Fruit fly (Drosophila melanogaster) whole organism, embryonic: ENCODE results near the gene CG4025.

ENCODE experiments used
- Asciz ChIP-seq: fragments of 200-800 bp; sonication (Bioruptor generic); optimal IDR thresholded peaks from 2 replicates; lab custom pipeline; 2017; ENCODE audit warnings: missing biosample characterization, mild to moderate bottlenecking, missing genetic modification characterization, missing genetic modification reagents
- CG11085 ChIP-seq: fragments of 200-800 bp; sonication (Bioruptor generic); IDR thresholded peaks from 2 replicates; pipeline ENCODE4 v1.3.6; 2022; ENCODE audit warnings: missing biosample characterization, missing genetic modification characterization
- CG11456 ChIP-seq: fragments of 200-800 bp; sonication (Bioruptor generic); IDR thresholded peaks from 3 replicates; pipeline ENCODE4 v1.3.6; 2022; ENCODE audit warnings: missing biosample characterization, missing genetic modification characterization
- CG11696 ChIP-seq: fragments of 200-800 bp; sonication (Bioruptor generic); IDR thresholded peaks from 2 replicates; pipeline ENCODE4 v1.3.6; 2022; ENCODE audit warnings: missing biosample characterization, missing genetic modification characterization
- CG12071 ChIP-seq: fragments of 200-800 bp; sonication (Bioruptor generic); optimal IDR thresholded peaks from 3 replicates; lab custom pipeline; 2018; ENCODE audit warnings: missing biosample characterization, mild to moderate bottlenecking, missing genetic modification characterization
- CG12155 ChIP-seq: fragments of 200-800 bp; sonication (Bioruptor generic); optimal IDR thresholded peaks from 3 replicates; lab custom pipeline; 2016; ENCODE audit warnings: missing biosample characterization, missing genetic modification characterization
- CG14050 ChIP-seq: fragments of 200-800 bp; sonication (Bioruptor generic); IDR thresholded peaks from 3 replicates; pipeline ENCODE4 v1.3.6; 2022; ENCODE audit warnings: missing biosample characterization, missing genetic modification characterization
- CG14441 ChIP-seq: fragments of 200-800 bp; sonication (Bioruptor generic); IDR thresholded peaks from 2 replicates; pipeline ENCODE4 v1.3.6; 2022; ENCODE audit warnings: missing biosample characterization, missing genetic modification characterization
- CG14710 ChIP-seq: fragments of 200-800 bp; sonication (Bioruptor generic); optimal IDR thresholded peaks from 3 replicates; lab custom pipeline; 2019; ENCODE audit warnings: missing biosample characterization, mild to moderate bottlenecking, missing genetic modification characterization, moderate library complexity
- CG1603 ChIP-seq: fragments of 200-800 bp; sonication (Bioruptor generic); optimal IDR thresholded peaks from 2 replicates; lab custom pipeline; 2019; ENCODE audit warnings: missing biosample characterization, mild to moderate bottlenecking, missing genetic modification characterization, moderate library complexity
- CG1647 ChIP-seq: fragments of 200-800 bp; sonication (Bioruptor generic); optimal IDR thresholded peaks from 3 replicates; lab custom pipeline; 2016; ENCODE audit warnings: missing biosample characterization, missing genetic modification characterization
- CG17328 ChIP-seq: fragments of 200-800 bp; sonication (Bioruptor generic); IDR thresholded peaks from 2 replicates; pipeline ENCODE4 v1.3.6; 2022; ENCODE audit warnings: missing biosample characterization, missing genetic modification characterization
- CG17568 ChIP-seq: fragments of 200-800 bp; sonication (Bioruptor generic); optimal IDR thresholded peaks from 2 replicates; lab custom pipeline; 2018; ENCODE audit warnings: missing biosample characterization, mild to moderate bottlenecking, missing genetic modification characterization, moderate library complexity
- CG7271 ChIP-seq: fragments of 200-800 bp; sonication (Bioruptor generic); optimal IDR thresholded peaks from 2 replicates; lab custom pipeline; 2018; ENCODE audit warnings: missing biosample characterization, mild to moderate bottlenecking, missing genetic modification characterization, moderate library complexity
- CG9727 ChIP-seq: fragments of 200-800 bp; sonication (Bioruptor generic); optimal IDR thresholded peaks from 3 replicates; lab custom pipeline; 2017; ENCODE audit warnings: missing biosample characterization, mild to moderate bottlenecking, missing genetic modification characterization
- Deaf1 ChIP-seq: fragments of 200-800 bp; optimal IDR thresholded peaks from 3 replicates; lab custom pipeline; 2019; ENCODE audit warnings: missing biosample characterization, mild to moderate bottlenecking, missing genetic modification characterization, moderate library complexity
- Dek ChIP-seq: fragments of 200-800 bp; sonication (Bioruptor generic); optimal IDR thresholded peaks from 3 replicates; lab custom pipeline; 2019; ENCODE audit warnings: missing biosample characterization, mild to moderate bottlenecking, missing genetic modification characterization, moderate library complexity
- Dp ChIP-seq: fragments of 200-800 bp; sonication (Bioruptor generic); optimal IDR thresholded peaks from 2 replicates; lab custom pipeline; 2018; ENCODE audit warnings: missing biosample characterization, mild to moderate bottlenecking, missing genetic modification characterization, moderate library complexity
- Dref ChIP-seq: fragments of 200-800 bp; sonication (Bioruptor generic); IDR thresholded peaks from 2 replicates; pipeline ENCODE4 v1.3.6; 2022; ENCODE audit warnings: missing biosample characterization, missing genetic modification characterization
- MESR4 ChIP-seq: fragments of 200-800 bp; sonication (Bioruptor generic); optimal IDR thresholded peaks from 2 replicates; lab custom pipeline; 2018; ENCODE audit warnings: missing biosample characterization, mild to moderate bottlenecking, missing genetic modification characterization, moderate library complexity
- Med ChIP-seq: fragments of 200-800 bp; sonication (Bioruptor generic); peaks from one replicate; lab custom pipeline; 2016; ENCODE audit warnings: missing biosample characterization, missing genetic modification characterization, mild to moderate bottlenecking, inconsistent platforms, moderate library complexity
- NFAT ChIP-seq: fragments of 200-800 bp; sonication (Bioruptor generic); IDR thresholded peaks from 2 replicates; pipeline ENCODE4 v1.3.6; 2022; ENCODE audit warnings: missing biosample characterization, missing genetic modification characterization
- NK7.1 ChIP-seq: fragments of 200-800 bp; sonication (Bioruptor generic); optimal IDR thresholded peaks from 3 replicates; lab custom pipeline; 2016; ENCODE audit warnings: missing biosample characterization, missing genetic modification characterization
- Optix ChIP-seq: fragments of 200-800 bp; sonication (Bioruptor generic); IDR thresholded peaks from 3 replicates; pipeline ENCODE4 v1.3.6; 2022; ENCODE audit warnings: missing biosample characterization, missing genetic modification characterization
- Pdp1 ChIP-seq, 2 experiments: fragments of 200-800 bp; sonication (Bioruptor generic); optimal IDR thresholded peaks; 3 replicates each; lab custom pipeline; 2016; ENCODE audit warnings: missing biosample characterization in 2 of 2, missing genetic modification characterization in 2 of 2, mild to moderate bottlenecking in 1 of 2, moderate library complexity in 1 of 2
- Sry-δ ChIP-seq: fragments of 200-800 bp; sonication (Bioruptor generic); optimal IDR thresholded peaks from 2 replicates; lab custom pipeline; 2016; ENCODE audit warnings: missing biosample characterization, missing genetic modification characterization
- Xrp1 ChIP-seq: fragments of 200-800 bp; sonication (Bioruptor generic); IDR thresholded peaks from 2 replicates; pipeline ENCODE4 v1.3.6; 2022; ENCODE audit warnings: missing biosample characterization, missing genetic modification characterization
- abd-A ChIP-seq: fragments of 200-800 bp; sonication (Bioruptor generic); optimal IDR thresholded peaks from 3 replicates; lab custom pipeline; 2019; ENCODE audit warnings: missing biosample characterization, mild to moderate bottlenecking, missing genetic modification characterization, moderate library complexity
- cas ChIP-seq: fragments of 200-800 bp; sonication (Bioruptor generic); IDR thresholded peaks from 2 replicates; pipeline ENCODE4 v1.3.6; 2022; ENCODE audit warnings: missing biosample characterization, missing genetic modification characterization
- chm ChIP-seq: fragments of 200-800 bp; sonication (Bioruptor generic); IDR thresholded peaks from 2 replicates; pipeline ENCODE4 v1.3.6; 2022; ENCODE audit warnings: missing biosample characterization, missing genetic modification characterization
- crp ChIP-seq, 2 experiments: fragments of 200-800 bp; sonication (Bioruptor generic); optimal IDR thresholded peaks; 2 replicates in 1 of 2; 3 replicates in 1 of 2; lab custom pipeline; 2017; ENCODE audit warnings: missing biosample characterization in 2 of 2, missing genetic modification characterization in 2 of 2, mild to moderate bottlenecking in 1 of 2, moderate library complexity in 1 of 2
- dati ChIP-seq: fragments of 200-800 bp; sonication (Bioruptor generic); IDR thresholded peaks from 2 replicates; pipeline ENCODE4 v1.3.6; 2022; ENCODE audit warnings: missing biosample characterization, missing genetic modification characterization
- dmrt11E ChIP-seq: fragments of 200-800 bp; sonication (Bioruptor generic); optimal IDR thresholded peaks from 3 replicates; lab custom pipeline; 2018; ENCODE audit warnings: missing biosample characterization, mild to moderate bottlenecking, missing genetic modification characterization, moderate library complexity
- dpn ChIP-seq, 2 experiments: fragments of 200-800 bp; sonication (Bioruptor generic); optimal IDR thresholded peaks; 3 replicates each; lab custom pipeline; 2016; ENCODE audit warnings: missing biosample characterization in 2 of 2, missing genetic modification characterization in 2 of 2
- ems ChIP-seq: fragments of 200-800 bp; sonication (Bioruptor generic); optimal IDR thresholded peaks from 3 replicates; lab custom pipeline; 2016; ENCODE audit warnings: missing biosample characterization, missing genetic modification characterization
- fru ChIP-seq: fragments of >200 bp; optimal IDR thresholded peaks from 2 replicates; lab custom pipeline; 2017
- gsb-n ChIP-seq: fragments of 200-800 bp; sonication (Bioruptor generic); optimal IDR thresholded peaks from 3 replicates; lab custom pipeline; 2018; ENCODE audit warnings: missing biosample characterization, mild to moderate bottlenecking, missing genetic modification characterization
- her ChIP-seq: fragments of 200-800 bp; sonication (Bioruptor generic); optimal IDR thresholded peaks from 2 replicates; lab custom pipeline; 2016; ENCODE audit warnings: missing biosample characterization, missing genetic modification characterization
- ind ChIP-seq: fragments of 200-800 bp; sonication (Bioruptor generic); optimal IDR thresholded peaks from 3 replicates; lab custom pipeline; 2016; ENCODE audit warnings: missing biosample characterization, missing genetic modification characterization
- jigr1 ChIP-seq: fragments of 200-800 bp; sonication (Bioruptor generic); IDR thresholded peaks from 3 replicates; pipeline ENCODE4 v1.3.6; 2022; ENCODE audit warnings: missing biosample characterization, missing genetic modification characterization
- kah ChIP-seq: fragments of 200-800 bp; sonication (Bioruptor generic); optimal IDR thresholded peaks from 2 replicates; lab custom pipeline; 2018; ENCODE audit warnings: missing biosample characterization, mild to moderate bottlenecking, missing genetic modification characterization
- luna ChIP-seq: fragments of 200-800 bp; sonication (Bioruptor generic); optimal IDR thresholded peaks from 2 replicates; lab custom pipeline; 2016; ENCODE audit warnings: missing biosample characterization, missing genetic modification characterization
- nerfin-2 ChIP-seq: fragments of 200-800 bp; sonication (Bioruptor generic); IDR thresholded peaks from 2 replicates; pipeline ENCODE4 v1.3.6; 2022; ENCODE audit warnings: missing biosample characterization, missing genetic modification characterization; ENCODE audit not compliant: partially characterized antibody
- pum ChIP-seq: fragments of 200-800 bp; sonication (Bioruptor generic); optimal IDR thresholded peaks from 2 replicates; lab custom pipeline; 2016; ENCODE audit warnings: missing biosample characterization, missing genetic modification characterization
- run ChIP-seq: fragments of 200-800 bp; sonication (Bioruptor generic); optimal IDR thresholded peaks from 3 replicates; lab custom pipeline; 2018; ENCODE audit warnings: missing biosample characterization, mild to moderate bottlenecking, missing genetic modification characterization
- sug ChIP-seq: fragments of 200-800 bp; optimal IDR thresholded peaks from 2 replicates; lab custom pipeline; 2019; ENCODE audit warnings: missing biosample characterization, mild to moderate bottlenecking, missing genetic modification characterization, moderate library complexity
- toy ChIP-seq: fragments of 200-800 bp; sonication (Bioruptor generic); IDR thresholded peaks from 2 replicates; pipeline ENCODE4 v1.3.6; 2022; ENCODE audit warnings: missing biosample characterization, missing genetic modification characterization
- twi ChIP-seq: fragments of 200-800 bp; optimal IDR thresholded peaks from 2 replicates; lab custom pipeline; 2019; ENCODE audit warnings: missing biosample characterization, mild to moderate bottlenecking, missing genetic modification characterization, moderate library complexity
- unpg ChIP-seq: fragments of 200-800 bp; sonication (Bioruptor generic); optimal IDR thresholded peaks from 3 replicates; lab custom pipeline; 2018; ENCODE audit warnings: missing biosample characterization, mild to moderate bottlenecking, missing genetic modification characterization, moderate library complexity
- z ChIP-seq: fragments of 200-800 bp; sonication (Bioruptor generic); IDR thresholded peaks from 3 replicates; pipeline ENCODE4 v1.3.6; 2022; ENCODE audit warnings: missing biosample characterization, missing genetic modification characterization
- zf30C ChIP-seq: fragments of 200-800 bp; sonication (Bioruptor generic); optimal IDR thresholded peaks from 3 replicates; lab custom pipeline; 2018; ENCODE audit warnings: missing biosample characterization, mild to moderate bottlenecking, missing genetic modification characterization
- zfh2 ChIP-seq: fragments of 200-800 bp; sonication (Bioruptor generic); optimal IDR thresholded peaks from 2 replicates; lab custom pipeline; 2016; ENCODE audit warnings: missing biosample characterization, missing genetic modification characterization

The CG4025 gene

DNA sequence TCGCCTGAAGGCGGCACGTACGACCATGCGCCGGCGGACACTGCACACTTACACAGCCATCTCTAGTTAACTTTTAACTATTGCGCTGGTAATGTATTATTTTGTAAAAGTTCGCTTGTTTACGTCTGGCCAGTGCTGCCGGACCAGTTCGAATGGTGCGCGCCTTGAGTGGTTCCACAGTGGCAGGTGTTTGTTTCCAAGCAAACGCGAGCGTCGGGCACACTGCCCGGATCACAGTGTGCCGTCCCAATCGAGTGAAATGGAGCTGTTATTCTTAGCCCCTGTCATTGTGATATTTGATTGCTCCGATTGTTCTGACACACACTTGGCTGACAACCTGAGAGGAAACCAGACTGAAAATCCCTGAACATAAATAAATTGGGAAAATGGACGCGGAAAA is 3.4 kb upstream of the CG4025 start, which contains the start of gene CG4199 (continued):
- TF ChIP-seq luna (GFP tag; lab: Kevin White, UChicago) (peak; percentile 15), Dek (tag; lab: Kevin White, UChicago) (no peak), Asciz (GFP tag; lab: Kevin White, UChicago) (no peak), nerfin-2 (GFP tag; lab: Robert Waterston, UW) (no peak), abd-A (tag; lab: Kevin White, UChicago) (no peak), kah (GFP tag; lab: Kevin White, UChicago) (peak; percentile 90), jigr1 (GFP tag; lab: Robert Waterston, UW) (no peak), Dp (GFP tag; lab: Kevin White, UChicago) (peak; percentile 72), Optix (no peak), gsb-n (no peak), pum (no peak), Dref (GFP tag; lab: Robert Waterston, UW) (peak; percentile 44), CG12155 (GFP tag; lab: Kevin White, UChicago) (no peak), zf30C (GFP tag; lab: Kevin White, UChicago) (no peak), CG11696 (GFP tag; lab: Robert Waterston, UW) (no peak), CG14441 (no peak), fru (lab: Kevin White, UChicago) (no peak), dati (GFP tag; lab: Robert Waterston, UW) (no peak), sug (tag; lab: Kevin White, UChicago) (peak; percentile 29), her (no peak), NK7.1 (GFP tag; lab: Kevin White, UChicago) (no peak), CG1603 (peak; percentile 71), MESR4 (GFP tag; lab: Kevin White, UChicago) (peak; percentile 70), Sry-δ (peak; percentile 67), z (GFP tag; lab: Robert Waterston, UW) (peak; percentile 81; the same call in 2 of the 3 replicates), zfh2 (GFP tag; lab: Kevin White, UChicago) (no peak), NFAT (GFP tag; lab: Robert Waterston, UW) (peak; percentile 18; the same call in 1 of the 2 replicates), Xrp1 (GFP tag; lab: Robert Waterston, UW) (no peak), dmrt11E (no peak), CG11085 (no peak), ems (peak; percentile 5), Deaf1 (tag; lab: Kevin White, UChicago) (no peak), CG12071 (GFP tag; lab: Kevin White, UChicago) (no peak), ind (GFP tag; lab: Kevin White, UChicago) (no peak), run (tag; lab: Kevin White, UChicago) (no peak), CG14050 (GFP tag; lab: Robert Waterston, UW) (no peak), dpn (GFP tag; optimal IDR thresholded peaks at IDR 0.05; lab: Kevin White, UChicago) (peak in 1 of 2 experiments; percentile 17), twi (tag; lab: Kevin White, UChicago) (no peak), crp (GFP tag; optimal IDR thresholded peaks at IDR 0.05; lab: Kevin White, UChicago) (peak in 1 of 2 experiments; percentile 7), CG14710 (peak; percentile 48), Pdp1 (GFP tag; optimal IDR thresholded peaks at IDR 0.05; lab: Kevin White, UChicago) (peak in 1 of 2 experiments; percentile 35), CG11456 (GFP tag; lab: Robert Waterston, UW) (no peak), CG17328 (GFP tag; lab: Robert Waterston, UW) (no peak), unpg (GFP tag; lab: Kevin White, UChicago) (no peak), chm (GFP tag; lab: Robert Waterston, UW) (0 out of 2 replicates have a peak, but pooled peaks have one; percentile 24), CG1647 (GFP tag; lab: Kevin White, UChicago) (no peak), Med (peak; percentile 87), cas (GFP tag; lab: Robert Waterston, UW) (no peak), CG9727 (GFP tag; lab: Kevin White, UChicago) (peak; percentile 16), CG17568 (GFP tag; lab: Kevin White, UChicago) (no peak), CG7271 (tag; lab: Kevin White, UChicago) (no peak), toy (GFP tag; lab: Robert Waterston, UW) (no peak)
